Worm (Caenorhabditis elegans) whole organism, L4 larva: ENCODE results near the gene srsx-26.
"Not testable (repeated sequence)": the region's sequence is repeated elsewhere in the genome, so short reads cannot be mapped to it uniquely, and the experiment has no call there.

Experiments
- aha-1 ChIP-seq: fragments of 150-350 bp; peaks from one replicate; lab custom pipeline; 2014; ENCODE audit warnings: missing biosample characterization, missing genetic modification characterization
- ama-1 ChIP-seq: fragments of 150-350 bp; optimal IDR thresholded peaks from 2 replicates; lab custom pipeline; 2014; ENCODE audit warnings: inconsistent platforms, mixed read lengths
- ceh-44 ChIP-seq: fragments of 200-800 bp; sonication (Bioruptor generic); IDR thresholded peaks from 2 replicates; pipeline ENCODE4 v1.3.6; 2022; ENCODE audit warnings: missing genetic modification reagents, missing genetic modification characterization, missing compliant biosample characterization
- egl-43 ChIP-seq: fragments of 200-800 bp; sonication (Bioruptor generic); IDR thresholded peaks from 2 replicates; pipeline ENCODE4 v1.3.6; 2022; ENCODE audit warnings: missing genetic modification reagents, missing genetic modification characterization, missing compliant biosample characterization
- lin-15B ChIP-seq: fragments of 150-350 bp; sonication (generic microtip); optimal IDR thresholded peaks from 3 replicates; lab custom pipeline; 2014; ENCODE audit warnings: missing biosample characterization, missing genetic modification characterization
- lin-39 ChIP-seq: fragments of 150-350 bp; optimal IDR thresholded peaks from 2 replicates; lab custom pipeline; 2014; ENCODE audit warnings: missing biosample characterization, missing genetic modification reagents, missing genetic modification characterization
- mdl-1 ChIP-seq, 2 experiments: fragments of 150-350 bp in 1 of 2; sonication (generic microtip) in 1 of 2; optimal IDR thresholded peaks; 2 replicates each; lab custom pipeline; 2014 to 2017; ENCODE audit warnings: missing biosample characterization in 2 of 2, missing genetic modification characterization in 2 of 2
- mxl-2 ChIP-seq: fragments of 200-800 bp; sonication (Bioruptor generic); conservative IDR thresholded peaks from 2 replicates; pipeline ENCODE4 v1.3.6; 2022; ENCODE audit warnings: missing genetic modification reagents, missing genetic modification characterization, missing compliant biosample characterization
- unc-62 ChIP-seq, 3 experiments: fragments of 150-350 bp in 1 of 3; sonication (generic microtip); optimal IDR thresholded peaks in 2 of 3; peaks in 1 of 3; 1 replicate in 1 of 3; 2 replicates in 2 of 3; lab custom pipeline; 2014 to 2017; ENCODE audit warnings: missing biosample characterization in 3 of 3, missing genetic modification characterization in 3 of 3, missing genetic modification reagents in 3 of 3, missing genotype in 1 of 3
- zag-1 ChIP-seq: fragments of 150-350 bp; optimal IDR thresholded peaks from 2 replicates; lab custom pipeline; 2014; ENCODE audit warnings: missing biosample characterization, missing genetic modification characterization

DNA sequence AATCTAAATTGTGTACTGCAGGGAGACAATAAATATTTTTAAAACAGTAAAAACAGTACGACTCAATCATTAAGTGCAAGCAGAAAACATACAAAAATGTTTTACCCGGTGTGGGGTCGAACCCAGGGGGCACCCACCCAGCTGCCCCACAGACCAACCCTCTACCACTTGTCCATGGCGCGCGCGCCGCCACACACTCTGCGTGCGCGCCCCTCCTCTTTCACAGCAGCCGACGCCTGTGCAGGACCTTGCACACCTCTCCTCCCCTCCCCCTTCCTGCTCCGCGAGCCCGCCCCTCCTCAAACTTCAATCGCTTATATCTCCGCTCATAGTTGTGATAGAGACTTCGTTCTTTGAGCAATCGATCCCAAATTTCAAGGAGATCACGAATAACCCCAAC, 11.8 kb upstream of the srsx-26 start:
- not testable (repeated sequence) for TF ChIP-seq ama-1; lin-39 (tag; lab: Kevin White, UChicago); zag-1 (tag; lab: Kevin White, UChicago); egl-43; aha-1; mxl-2 (GFP tag; lab: Robert Waterston, UW); unc-62 (GFP tag; optimal IDR thresholded peaks at IDR 0.05 in 1 of 2; lab: Kevin White, UChicago); unc-62 (tag; optimal IDR thresholded peaks at IDR 0.05; lab: Kevin White, UChicago); mdl-1 (tag; optimal IDR thresholded peaks at IDR 0.05; lab: Kevin White, UChicago); lin-15B (tag; lab: Kevin White, UChicago); ceh-44 (GFP tag; lab: Robert Waterston, UW)
